Worm (Caenorhabditis elegans) whole organism, mixed stage, embryonic: ENCODE results near the gene clec-179.

Source experiments
- blmp-1 ChIP-seq: fragments of 150-350 bp; optimal IDR thresholded peaks from 2 replicates; lab custom pipeline; 2014; ENCODE audit warnings: missing biosample characterization, missing genetic modification characterization
- ces-1 ChIP-seq: fragments of 150-350 bp; optimal IDR thresholded peaks from 2 replicates; lab custom pipeline; 2014; ENCODE audit warnings: missing biosample characterization, missing genetic modification reagents, missing genetic modification characterization
- lin-13 ChIP-seq: fragments of 150-350 bp; optimal IDR thresholded peaks from 2 replicates; lab custom pipeline; 2014; ENCODE audit warnings: missing biosample characterization, missing genetic modification characterization
- lin-32 ChIP-seq: fragments of 200-800 bp; sonication (Bioruptor generic); optimal IDR thresholded peaks from 2 replicates; lab custom pipeline; 2018; ENCODE audit warnings: mild to moderate bottlenecking, missing genetic modification characterization, missing compliant biosample characterization
- lsy-2 ChIP-seq: fragments of 150-350 bp; optimal IDR thresholded peaks from 2 replicates; lab custom pipeline; 2014; ENCODE audit warnings: missing biosample characterization, missing genetic modification characterization
- mep-1 ChIP-seq: fragments of 150-350 bp; optimal IDR thresholded peaks from 2 replicates; lab custom pipeline; 2017; ENCODE audit warnings: missing biosample characterization, missing genetic modification reagents, missing genetic modification characterization, inconsistent platforms
- nhr-237 ChIP-seq: fragments of 150-350 bp; optimal IDR thresholded peaks from 2 replicates; lab custom pipeline; 2014; ENCODE audit warnings: missing biosample characterization, missing genetic modification characterization
- snpc-4 ChIP-seq: fragments of 150-350 bp; optimal IDR thresholded peaks from 2 replicates; lab custom pipeline; 2014; ENCODE audit warnings: missing biosample characterization, missing genetic modification characterization
- sptf-1 ChIP-seq: sonication (generic microtip); optimal IDR thresholded peaks from 2 replicates; lab custom pipeline; 2017; ENCODE audit warnings: mild to moderate bottlenecking, missing genetic modification characterization, moderate library complexity, missing compliant biosample characterization
- unc-62 ChIP-seq: fragments of 150-350 bp; optimal IDR thresholded peaks from 2 replicates; lab custom pipeline; 2014; ENCODE audit warnings: missing biosample characterization, missing genetic modification reagents, missing genetic modification characterization
- ztf-11 ChIP-seq: fragments of 150-350 bp; optimal IDR thresholded peaks from 2 replicates; lab custom pipeline; 2014; ENCODE audit warnings: missing biosample characterization, missing genetic modification characterization

DNA sequence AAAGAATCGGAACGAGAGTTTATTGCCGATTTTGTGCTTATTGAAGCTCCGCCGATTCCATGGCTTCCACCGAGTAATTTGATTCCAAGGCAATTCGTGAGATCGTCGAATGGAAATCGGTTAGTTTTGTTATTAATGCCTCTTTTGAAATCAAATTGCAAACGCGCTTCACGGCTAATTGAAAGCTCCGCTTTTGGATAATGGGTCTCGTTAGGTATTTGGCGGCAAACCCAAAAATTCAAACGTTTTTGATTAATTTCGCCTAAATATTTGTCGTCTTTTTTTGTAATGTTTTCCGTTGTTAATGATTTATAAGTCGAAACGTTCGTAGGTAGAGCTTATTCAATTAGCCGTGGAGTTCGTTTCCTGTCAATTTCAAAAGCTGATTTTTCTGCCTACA is 24.9 kb downstream of the clec-179 start:
- TF ChIP-seq lin-32 (GFP tag; lab: Kevin White, UChicago): no peak
- no peak for TF ChIP-seq mep-1 (tag; lab: Kevin White, UChicago)
- TF ChIP-seq sptf-1: no peak
- no peak for TF ChIP-seq nhr-237 (tag; lab: Kevin White, UChicago)
- TF ChIP-seq blmp-1: no peak
- TF ChIP-seq snpc-4 (tag; lab: Kevin White, UChicago): no peak
- no peak for TF ChIP-seq lin-13
- TF ChIP-seq lsy-2: no peak
- TF ChIP-seq ztf-11 (tag; lab: Kevin White, UChicago): no peak
- no peak for TF ChIP-seq ces-1 (GFP tag; lab: Kevin White, UChicago)
- no peak for TF ChIP-seq unc-62
